Fruit fly (Drosophila melanogaster) whole organism: ENCODE measurements around the gene CG10013.

Source experiments
- CG8478 ChIP-seq: fragments of >200 bp; optimal IDR thresholded peaks from 2 replicates; lab custom pipeline; 2018; ENCODE audit warnings: inconsistent platforms
- Dll ChIP-seq: fragments of >200 bp; optimal IDR thresholded peaks from 2 replicates; lab custom pipeline; 2017
- EcR ChIP-seq, 2 experiments: fragments of >200 bp; optimal IDR thresholded peaks; 2 replicates each; lab custom pipeline; 2017; ENCODE audit warnings: missing biosample characterization in 2 of 2, missing genetic modification characterization in 2 of 2, missing genetic modification reagents in 2 of 2
- pan ChIP-seq: fragments of >200 bp; optimal IDR thresholded peaks from 2 replicates; lab custom pipeline; 2017
- psq ChIP-seq: fragments of >200 bp; optimal IDR thresholded peaks from 2 replicates; lab custom pipeline; 2017
- usp ChIP-seq: fragments of >200 bp; optimal IDR thresholded peaks from 2 replicates; lab custom pipeline; 2017; ENCODE audit warnings: missing biosample characterization, missing genetic modification characterization, mixed read lengths

CG10013 gene

DNA sequence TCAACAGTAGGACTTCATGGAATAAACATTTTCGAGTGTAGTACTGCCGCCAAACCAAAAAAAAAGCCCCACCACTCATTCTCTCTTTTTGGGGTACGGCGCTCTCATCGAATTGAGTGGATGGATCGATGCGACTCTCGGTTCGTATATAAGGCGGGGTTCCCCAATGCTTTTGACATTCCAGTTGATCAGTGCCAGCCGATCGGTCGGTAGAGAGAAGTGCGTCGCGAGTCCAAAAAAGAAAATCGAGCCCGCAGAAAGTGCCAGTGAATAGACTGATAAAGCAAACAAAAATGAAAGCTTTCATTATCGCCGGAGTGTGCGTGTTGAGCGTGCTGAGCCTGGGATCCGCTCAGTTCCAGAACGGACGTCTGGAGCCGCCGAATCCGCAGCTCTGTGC, 36.5 kb downstream of the CG10013 start, which contains the start of gene CG4115:
Gene CG4115, plus strand, starts transcription at position 172 of the 400 bp plus-strand sequence.
- no peak for TF ChIP-seq pan (lab: Kevin White, UChicago)

- no peak for TF ChIP-seq psq
Observed at dm6 chr3R:12361962-12362497, 38.7 kb downstream of the CG10013 start.

dm6 chr3R:12363544-12363943, 40.2 kb downstream of the CG10013 start:
- TF ChIP-seq psq (no peak), EcR (GFP tag; optimal IDR thresholded peaks at IDR 0.05; lab: Kevin White, UChicago) (no peak), usp (GFP tag; lab: Kevin White, UChicago) (no peak), CG8478 (lab: Kevin White, UChicago) (no peak), pan (lab: Kevin White, UChicago) (no peak), Dll (lab: Kevin White, UChicago) (no peak)

- TF ChIP-seq pan (lab: Kevin White, UChicago) (no peak), usp (GFP tag; lab: Kevin White, UChicago) (no peak), EcR (GFP tag; optimal IDR thresholded peaks at IDR 0.05; lab: Kevin White, UChicago) (no peak), CG8478 (lab: Kevin White, UChicago) (no peak), psq (no peak), Dll (lab: Kevin White, UChicago) (no peak)
Observed at dm6 chr3R:12364580-12364979, 41.3 kb downstream of the CG10013 start, which contains the start of gene Tim17a1. Tim17a1 (minus strand) TSS chr3R:12364680.

dm6 chr3R:12365264-12365840, 42.0 kb downstream of the CG10013 start, which contains the start of gene GstD10:
GstD10 (minus strand) TSS chr3R:12365735.
- no peak for TF ChIP-seq pan (lab: Kevin White, UChicago)

DNA sequence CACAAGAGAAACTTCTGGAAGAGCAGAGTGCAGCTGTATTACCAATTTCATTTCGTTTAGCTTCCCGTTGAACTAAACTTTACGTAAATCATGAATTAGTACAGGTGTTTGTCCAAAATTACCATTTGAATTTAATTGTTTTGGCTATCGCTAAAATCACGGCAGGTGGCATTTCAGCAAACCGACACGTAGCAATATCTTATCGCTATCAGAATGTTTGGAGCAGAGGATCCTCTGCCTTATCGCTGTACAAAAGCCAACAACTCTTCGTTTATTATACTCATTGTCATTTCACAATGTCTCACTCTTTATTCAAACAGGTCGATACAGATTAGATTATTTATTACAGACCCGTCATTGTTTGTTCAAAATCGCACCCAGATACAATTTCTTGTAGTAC, 42.6 kb downstream of the CG10013 start:
- no peak for TF ChIP-seq psq
- no peak for TF ChIP-seq Dll (lab: Kevin White, UChicago)
- no peak for TF ChIP-seq EcR (GFP tag; optimal IDR thresholded peaks at IDR 0.05; lab: Kevin White, UChicago)
- TF ChIP-seq CG8478 (lab: Kevin White, UChicago) = no peak
- no peak for TF ChIP-seq pan (lab: Kevin White, UChicago)
- TF ChIP-seq usp (GFP tag; lab: Kevin White, UChicago) = no peak

dm6 chr3R:12367464-12367863, 44.1 kb downstream of the CG10013 start, which contains the start of gene GstD9:
GstD9 (minus strand) TSS chr3R:12367564.
- TF ChIP-seq CG8478 (lab: Kevin White, UChicago) (no peak), pan (lab: Kevin White, UChicago) (no peak), Dll (lab: Kevin White, UChicago) (no peak), psq (no peak), usp (GFP tag; lab: Kevin White, UChicago) (no peak), EcR (GFP tag; optimal IDR thresholded peaks at IDR 0.05; lab: Kevin White, UChicago) (no peak)

DNA sequence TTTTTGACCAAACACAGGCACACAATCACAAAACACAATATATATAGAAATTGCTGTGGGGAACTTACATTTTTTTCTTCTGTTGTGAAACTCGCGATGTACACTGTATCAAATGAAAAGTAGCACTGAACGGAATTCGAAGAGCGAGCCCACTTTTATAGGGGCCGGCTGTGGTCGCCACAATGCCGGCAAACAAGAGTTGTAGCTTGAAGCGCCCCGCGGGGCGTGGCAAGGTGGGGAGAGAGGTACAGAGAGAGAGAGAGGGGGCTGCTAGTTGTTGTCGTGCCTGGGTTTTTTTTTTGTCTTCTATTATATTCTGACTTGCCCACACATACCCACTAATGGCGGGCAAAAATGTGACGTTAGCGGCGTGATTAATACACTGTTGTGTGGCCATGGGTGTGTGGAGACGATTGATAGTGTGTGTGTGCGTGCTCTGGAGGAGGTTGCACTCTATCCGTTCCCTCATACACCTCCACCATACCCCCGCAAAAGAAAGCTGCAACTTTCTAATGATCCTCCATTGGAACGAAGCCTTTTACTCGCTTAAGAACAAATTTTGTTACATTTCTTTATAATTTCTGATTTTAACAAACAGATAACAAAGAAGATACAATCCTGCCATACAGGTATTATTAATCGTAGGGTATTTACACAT, 45.9 kb downstream of the CG10013 start, which contains the start of gene GstD1:
Gene GstD1, minus strand, starts transcription at position 134 of the 658 bp plus-strand sequence.
- TF ChIP-seq pan (lab: Kevin White, UChicago) = no peak
- no peak for TF ChIP-seq CG8478 (lab: Kevin White, UChicago)
- peak in 1 of 2 experiments; percentile 4 for TF ChIP-seq EcR (GFP tag; optimal IDR thresholded peaks at IDR 0.05; lab: Kevin White, UChicago)

DNA sequence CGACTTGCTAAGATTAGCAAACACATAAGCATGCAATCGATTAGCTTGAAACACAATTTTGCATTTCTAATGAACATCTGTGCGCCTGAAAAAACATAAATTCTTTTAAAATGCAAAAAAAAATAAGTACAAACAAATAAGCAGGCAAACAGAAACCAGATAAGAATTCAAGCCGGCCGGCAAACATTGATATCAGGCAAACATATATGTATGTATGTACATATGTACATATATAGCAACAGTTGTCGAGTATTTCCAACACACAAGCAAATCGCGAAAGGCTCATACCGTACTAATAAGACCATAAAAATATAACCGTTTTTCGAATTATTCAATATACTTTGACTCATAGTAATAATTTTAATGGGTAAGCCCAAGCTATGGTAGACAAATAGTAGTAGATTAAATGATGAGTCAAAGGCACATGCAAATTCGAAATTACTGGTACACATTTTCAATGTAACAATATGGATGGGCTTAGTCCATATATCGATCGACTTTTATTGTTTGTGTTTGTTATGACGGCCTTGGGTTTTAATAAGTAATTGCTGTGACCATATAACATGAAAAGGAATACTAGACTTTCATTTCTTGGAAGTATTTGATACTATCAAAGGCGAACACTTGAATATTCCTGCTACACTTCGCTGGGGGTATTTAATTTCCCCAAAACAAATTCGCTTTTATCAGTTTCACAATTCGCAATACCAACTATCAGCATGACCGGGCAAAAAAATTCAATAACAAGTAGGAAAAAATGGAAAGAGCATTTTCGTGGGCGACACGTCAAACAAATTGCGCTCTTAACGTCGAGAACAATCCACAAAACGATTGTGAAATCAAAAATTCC, 46.7 kb downstream of the CG10013 start:
- TF ChIP-seq pan (lab: Kevin White, UChicago) (no peak), usp (GFP tag; lab: Kevin White, UChicago) (no peak), EcR (GFP tag; optimal IDR thresholded peaks at IDR 0.05; lab: Kevin White, UChicago) (no peak), psq (no peak), CG8478 (lab: Kevin White, UChicago) (no peak), Dll (lab: Kevin White, UChicago) (no peak)

DNA sequence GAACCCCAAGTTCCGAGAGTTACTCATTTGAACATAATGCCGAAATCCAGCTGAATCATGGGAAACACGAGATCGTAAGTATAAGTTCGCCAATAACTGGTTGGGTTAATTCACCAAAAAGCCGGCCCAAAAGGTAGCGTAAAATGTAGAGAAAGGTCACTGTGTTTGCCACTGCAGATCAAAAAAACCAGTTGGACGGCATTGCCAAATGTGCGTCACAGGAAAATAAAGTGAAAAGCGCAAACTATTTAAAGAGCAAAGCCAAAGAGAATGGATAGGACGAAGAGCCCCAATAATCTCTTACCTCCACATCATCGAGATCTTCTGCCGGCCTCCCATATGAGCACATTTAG, 47.3 kb downstream of the CG10013 start:
- TF ChIP-seq psq (no peak), EcR (GFP tag; optimal IDR thresholded peaks at IDR 0.05; lab: Kevin White, UChicago) (peak in 1 of 2 experiments; percentile 64)

- TF ChIP-seq pan (lab: Kevin White, UChicago) = no peak
- no peak for TF ChIP-seq CG8478 (lab: Kevin White, UChicago)
- no peak for TF ChIP-seq Dll (lab: Kevin White, UChicago)
- TF ChIP-seq EcR (GFP tag; optimal IDR thresholded peaks at IDR 0.05; lab: Kevin White, UChicago) = no peak
- TF ChIP-seq psq = no peak
- TF ChIP-seq usp (GFP tag; lab: Kevin White, UChicago) = no peak
Observed at dm6 chr3R:12371671-12372070, 48.4 kb downstream of the CG10013 start, which contains the start of gene GstD2. GstD2 (plus strand) TSS chr3R:12371971.

dm6 chr3R:12372800-12373199, 49.5 kb downstream of the CG10013 start, which contains the start of gene GstD3:
GstD3 (plus strand) TSS chr3R:12373068.
- TF ChIP-seq usp (GFP tag; lab: Kevin White, UChicago) = no peak
- no peak for TF ChIP-seq pan (lab: Kevin White, UChicago)
- no peak for TF ChIP-seq psq
- no peak for TF ChIP-seq Dll (lab: Kevin White, UChicago)
- no peak for TF ChIP-seq EcR (GFP tag; optimal IDR thresholded peaks at IDR 0.05; lab: Kevin White, UChicago)
- no peak for TF ChIP-seq CG8478 (lab: Kevin White, UChicago)
